Worm (Caenorhabditis elegans) whole organism, L3 larva: Measurements from ENCODE around the gene eea-1.

ENCODE experiments used
- ZK546.5 ChIP-seq: sonication (generic microtip); optimal IDR thresholded peaks from 2 replicates; lab custom pipeline; 2017; ENCODE audit warnings: missing biosample characterization, missing genetic modification characterization
- ceh-16 ChIP-seq: sonication (generic microtip); optimal IDR thresholded peaks from 2 replicates; lab custom pipeline; 2017; ENCODE audit warnings: missing biosample characterization, missing genetic modification characterization
- ceh-82 ChIP-seq: fragments of 150-350 bp; optimal IDR thresholded peaks from 2 replicates; lab custom pipeline; 2014; ENCODE audit warnings: missing biosample characterization, missing genetic modification characterization
- elt-3 ChIP-seq, 3 experiments: fragments of 150-350 bp in 1 of 3; sonication (generic microtip) in 2 of 3; optimal IDR thresholded peaks; 2 replicates in 2 of 3; 4 replicates in 1 of 3; lab custom pipeline; 2014 to 2017; ENCODE audit warnings: missing biosample characterization in 3 of 3, missing genetic modification characterization in 3 of 3
- lin-39 ChIP-seq: fragments of 150-350 bp; optimal IDR thresholded peaks from 2 replicates; lab custom pipeline; 2018; ENCODE audit warnings: missing biosample characterization, missing genetic modification reagents, missing genetic modification characterization
- nhr-12 ChIP-seq: fragments of 150-350 bp; optimal IDR thresholded peaks from 2 replicates; lab custom pipeline; 2014; ENCODE audit warnings: missing biosample characterization, missing genetic modification characterization
- snpc-4 ChIP-seq: fragments of 150-350 bp; optimal IDR thresholded peaks from 2 replicates; lab custom pipeline; 2014; ENCODE audit warnings: missing biosample characterization, missing genetic modification characterization
- unc-62 ChIP-seq: fragments of 150-350 bp; sonication (generic microtip); optimal IDR thresholded peaks from 4 replicates; lab custom pipeline; 2014; ENCODE audit warnings: missing biosample characterization, missing genetic modification reagents, missing genetic modification characterization
- ztf-11 ChIP-seq: fragments of 150-350 bp; optimal IDR thresholded peaks from 2 replicates; lab custom pipeline; 2014; ENCODE audit warnings: missing biosample characterization, missing genetic modification characterization

ce11 chrV:13442819-13443218 is 54.4 kb downstream of the eea-1 start:
- TF ChIP-seq elt-3 (tag; optimal IDR thresholded peaks at IDR 0.05; lab: Kevin White, UChicago) (no peak), nhr-12 (no peak), ZK546.5 (no peak), ceh-82 (tag; lab: Kevin White, UChicago) (no peak), lin-39 (tag; lab: Kevin White, UChicago) (no peak), ceh-16 (no peak), snpc-4 (no peak), ztf-11 (tag; lab: Kevin White, UChicago) (no peak), unc-62 (no peak)
